Worm (Caenorhabditis elegans) whole organism, young adult: ENCODE measurements around the gene efa-6.

ENCODE experiments used
- B0019.2 ChIP-seq: fragments of 200-800 bp; sonication (Bioruptor generic); conservative IDR thresholded peaks from 2 replicates; pipeline ENCODE4 v1.3.6; 2022; ENCODE audit warnings: missing genetic modification reagents, missing genetic modification characterization, missing compliant biosample characterization
- C17E4.6 ChIP-seq: fragments of 200-800 bp; sonication (Bioruptor generic); IDR thresholded peaks from 2 replicates; pipeline ENCODE4 v1.3.6; 2022; ENCODE audit warnings: missing genetic modification reagents, missing genetic modification characterization, missing compliant biosample characterization
- D2030.7 ChIP-seq: fragments of 200-800 bp; sonication (Bioruptor generic); IDR thresholded peaks from 2 replicates; pipeline ENCODE4 v1.3.6; 2022; ENCODE audit warnings: missing genetic modification reagents, missing genetic modification characterization, missing compliant biosample characterization
- F10E7.11 ChIP-seq: sonication (generic microtip); optimal IDR thresholded peaks from 2 replicates; lab custom pipeline; 2017; ENCODE audit warnings: mild to moderate bottlenecking, missing genetic modification characterization, moderate library complexity, missing compliant biosample characterization
- F22D6.2 ChIP-seq: sonication (generic microtip); optimal IDR thresholded peaks from 2 replicates; lab custom pipeline; 2016; ENCODE audit warnings: mild to moderate bottlenecking, missing genetic modification characterization, missing compliant biosample characterization
- F39B2.1 ChIP-seq: fragments of 200-800 bp; sonication (Bioruptor generic); IDR thresholded peaks from 2 replicates; pipeline ENCODE4 v1.3.6; 2022; ENCODE audit warnings: missing genetic modification reagents, missing genetic modification characterization, missing compliant biosample characterization
- F49E8.2 ChIP-seq: sonication (generic microtip); optimal IDR thresholded peaks from 3 replicates; lab custom pipeline; 2017; ENCODE audit warnings: missing genetic modification characterization, mild to moderate bottlenecking, missing compliant biosample characterization, antibody characterized with exemption, moderate library complexity; ENCODE audit not compliant: insufficient read depth
- F57A8.1 ChIP-seq: fragments of 200-800 bp; sonication (Bioruptor generic); optimal IDR thresholded peaks from 2 replicates; lab custom pipeline; 2018; ENCODE audit warnings: mild to moderate bottlenecking, missing genetic modification characterization, moderate library complexity, missing compliant biosample characterization
- K11D2.4 ChIP-seq: fragments of 200-800 bp; sonication (Bioruptor generic); IDR thresholded peaks from 2 replicates; pipeline ENCODE4 v1.3.6; 2022; ENCODE audit warnings: missing genetic modification reagents, missing genetic modification characterization, missing compliant biosample characterization
- K12H6.12 ChIP-seq: fragments of 200-800 bp; sonication (Bioruptor generic); optimal IDR thresholded peaks from 2 replicates; lab custom pipeline; 2018; ENCODE audit warnings: mild to moderate bottlenecking, missing genetic modification characterization, missing compliant biosample characterization
- T26A5.8 ChIP-seq: sonication (generic microtip); optimal IDR thresholded peaks from 2 replicates; lab custom pipeline; 2016; ENCODE audit warnings: missing genetic modification characterization, missing compliant biosample characterization
- Y56A3A.18 ChIP-seq: fragments of 200-800 bp; sonication (Bioruptor generic); IDR thresholded peaks from 2 replicates; pipeline ENCODE4 v1.3.6; 2022; ENCODE audit warnings: missing genetic modification reagents, missing genetic modification characterization, missing compliant biosample characterization
- Y79H2A.3 ChIP-seq: fragments of 200-800 bp; sonication (Bioruptor generic); conservative IDR thresholded peaks from 2 replicates; pipeline ENCODE4 v1.3.6; 2022; ENCODE audit warnings: missing genetic modification reagents, missing genetic modification characterization, missing compliant biosample characterization
- akir-1 ChIP-seq: fragments of 200-800 bp; sonication (Bioruptor generic); optimal IDR thresholded peaks from 2 replicates; lab custom pipeline; 2018; ENCODE audit warnings: mild to moderate bottlenecking, missing genetic modification characterization, moderate library complexity, missing compliant biosample characterization
- atf-7 ChIP-seq: sonication (generic microtip); optimal IDR thresholded peaks from 2 replicates; lab custom pipeline; 2017; ENCODE audit warnings: mild to moderate bottlenecking, missing genetic modification characterization, missing compliant biosample characterization
- athp-1 ChIP-seq: sonication (generic microtip); optimal IDR thresholded peaks from 2 replicates; lab custom pipeline; 2017; ENCODE audit warnings: mild to moderate bottlenecking, missing genetic modification characterization, missing compliant biosample characterization
- attf-3 ChIP-seq: fragments of 200-800 bp; sonication (Bioruptor generic); conservative IDR thresholded peaks from 2 replicates; pipeline ENCODE4 v1.3.6; 2022; ENCODE audit warnings: missing genetic modification reagents, missing genetic modification characterization, missing compliant biosample characterization
- attf-5 ChIP-seq: fragments of 200-800 bp; sonication (Bioruptor generic); optimal IDR thresholded peaks from 2 replicates; lab custom pipeline; 2018; ENCODE audit warnings: mild to moderate bottlenecking, missing genetic modification characterization, missing compliant biosample characterization
- attf-6 ChIP-seq: fragments of 200-800 bp; sonication (Bioruptor generic); IDR thresholded peaks from 2 replicates; pipeline ENCODE4 v1.3.6; 2022; ENCODE audit warnings: missing genetic modification reagents, missing genetic modification characterization, missing compliant biosample characterization
- bed-1 ChIP-seq: fragments of 200-800 bp; sonication (Bioruptor generic); IDR thresholded peaks from 2 replicates; pipeline ENCODE4 v1.3.6; 2022; ENCODE audit warnings: missing genetic modification reagents, missing genetic modification characterization, missing compliant biosample characterization
- ceh-27 ChIP-seq: fragments of 200-800 bp; sonication (Bioruptor generic); optimal IDR thresholded peaks from 2 replicates; lab custom pipeline; 2018; ENCODE audit warnings: mild to moderate bottlenecking, missing genetic modification characterization, moderate library complexity, missing compliant biosample characterization
- ceh-79 ChIP-seq: sonication (generic microtip); optimal IDR thresholded peaks from 2 replicates; lab custom pipeline; 2017; ENCODE audit warnings: mild to moderate bottlenecking, missing genetic modification characterization, missing compliant biosample characterization
- ceh-91 ChIP-seq: fragments of 200-800 bp; sonication (Bioruptor generic); IDR thresholded peaks from 2 replicates; pipeline ENCODE4 v1.3.6; 2022; ENCODE audit warnings: missing genetic modification reagents, missing genetic modification characterization, missing compliant biosample characterization
- chd-7 ChIP-seq: sonication (generic microtip); optimal IDR thresholded peaks from 2 replicates; lab custom pipeline; 2016; ENCODE audit warnings: mild to moderate bottlenecking, missing genetic modification characterization, moderate library complexity, missing compliant biosample characterization
- dox-1 ChIP-seq: fragments of 200-800 bp; sonication (Bioruptor generic); IDR thresholded peaks from 2 replicates; pipeline ENCODE4 v1.3.6; 2022; ENCODE audit warnings: missing genetic modification reagents, missing genetic modification characterization, missing compliant biosample characterization
- dpl-1 ChIP-seq: fragments of 150-350 bp; optimal IDR thresholded peaks from 2 replicates; lab custom pipeline; 2014; ENCODE audit warnings: missing biosample characterization, missing genetic modification reagents, missing genetic modification characterization
- egrh-3 ChIP-seq: fragments of 200-800 bp; sonication (Bioruptor generic); IDR thresholded peaks from 2 replicates; pipeline ENCODE4 v1.3.6; 2022; ENCODE audit warnings: missing genetic modification reagents, missing genetic modification characterization, missing compliant biosample characterization
- ekl-4 ChIP-seq: fragments of 200-800 bp; sonication (Bioruptor generic); IDR thresholded peaks from 2 replicates; pipeline ENCODE4 v1.3.6; 2022; ENCODE audit warnings: missing genetic modification reagents, missing genetic modification characterization, missing compliant biosample characterization
- fkh-3 ChIP-seq: sonication (generic microtip); optimal IDR thresholded peaks from 2 replicates; lab custom pipeline; 2016; ENCODE audit warnings: mild to moderate bottlenecking, missing genetic modification characterization, missing compliant biosample characterization
- him-1 ChIP-seq: sonication (generic microtip); optimal IDR thresholded peaks from 2 replicates; lab custom pipeline; 2016; ENCODE audit warnings: missing genotype, missing genetic modification reagents, missing genetic modification characterization, missing compliant biosample characterization
- hlh-26 ChIP-seq: fragments of 200-800 bp; sonication (Bioruptor generic); conservative IDR thresholded peaks from 2 replicates; pipeline ENCODE4 v1.3.6; 2022; ENCODE audit warnings: missing genetic modification reagents, missing genetic modification characterization, missing compliant biosample characterization
- hmg-1.2 ChIP-seq: fragments of 200-800 bp; sonication (Bioruptor generic); IDR thresholded peaks from 2 replicates; pipeline ENCODE4 v1.3.6; 2022; ENCODE audit warnings: missing genetic modification reagents, missing genetic modification characterization, missing compliant biosample characterization
- hrde-1 ChIP-seq: sonication (generic microtip); optimal IDR thresholded peaks from 2 replicates; lab custom pipeline; 2016; ENCODE audit warnings: missing genetic modification characterization, mild to moderate bottlenecking, missing compliant biosample characterization, moderate library complexity, missing genotype, missing genetic modification reagents, borderline replicate concordance
- hsf-1 ChIP-seq: fragments of 200-800 bp; sonication (Bioruptor generic); IDR thresholded peaks from 2 replicates; pipeline ENCODE4 v1.3.6; 2022; ENCODE audit warnings: missing genetic modification reagents, missing genetic modification characterization, missing compliant biosample characterization
- let-526 ChIP-seq: fragments of 200-800 bp; sonication (Bioruptor generic); IDR thresholded peaks from 2 replicates; pipeline ENCODE4 v1.3.6; 2022; ENCODE audit warnings: missing genetic modification reagents, missing genetic modification characterization, missing compliant biosample characterization
- lin-54 ChIP-seq: fragments of 200-800 bp; sonication (Bioruptor generic); optimal IDR thresholded peaks from 2 replicates; lab custom pipeline; 2018; ENCODE audit warnings: mild to moderate bottlenecking, missing genetic modification characterization, missing compliant biosample characterization
- madf-10 ChIP-seq: sonication (generic microtip); optimal IDR thresholded peaks from 2 replicates; lab custom pipeline; 2016; ENCODE audit warnings: mild to moderate bottlenecking, missing genetic modification characterization, missing compliant biosample characterization
- madf-8 ChIP-seq: fragments of 200-800 bp; sonication (Bioruptor generic); conservative IDR thresholded peaks from 2 replicates; pipeline ENCODE4 v1.3.6; 2022; ENCODE audit warnings: missing genetic modification reagents, missing genetic modification characterization, missing compliant biosample characterization
- mes-4 ChIP-seq: sonication (generic microtip); optimal IDR thresholded peaks from 2 replicates; lab custom pipeline; 2016; ENCODE audit warnings: missing genotype, missing genetic modification characterization, missing compliant biosample characterization
- nfya-2 ChIP-seq: fragments of 200-800 bp; sonication (Bioruptor generic); IDR thresholded peaks from 2 replicates; pipeline ENCODE4 v1.3.6; 2022; ENCODE audit warnings: missing genetic modification reagents, missing genetic modification characterization, missing compliant biosample characterization
- nhr-120 ChIP-seq: fragments of 200-800 bp; sonication (Bioruptor generic); IDR thresholded peaks from 2 replicates; pipeline ENCODE4 v1.3.6; 2022; ENCODE audit warnings: missing genetic modification characterization, missing compliant biosample characterization
- nhr-179 ChIP-seq: sonication (generic microtip); optimal IDR thresholded peaks from 2 replicates; lab custom pipeline; 2016; ENCODE audit warnings: mild to moderate bottlenecking, missing genetic modification characterization, missing compliant biosample characterization
- pbrm-1 ChIP-seq: fragments of 200-800 bp; sonication (Bioruptor generic); IDR thresholded peaks from 2 replicates; pipeline ENCODE4 v1.3.6; 2022; ENCODE audit warnings: missing genetic modification reagents, missing genetic modification characterization, missing compliant biosample characterization
- repo-1 ChIP-seq: sonication (generic microtip); optimal IDR thresholded peaks from 2 replicates; lab custom pipeline; 2017; ENCODE audit warnings: mild to moderate bottlenecking, missing genetic modification characterization, missing compliant biosample characterization
- tbx-9 ChIP-seq: sonication (generic microtip); optimal IDR thresholded peaks from 2 replicates; lab custom pipeline; 2016; ENCODE audit warnings: borderline replicate concordance, missing genetic modification characterization, inconsistent platforms, missing compliant biosample characterization
- tlf-1 ChIP-seq: fragments of 200-800 bp; sonication (Bioruptor generic); optimal IDR thresholded peaks from 2 replicates; lab custom pipeline; 2018; ENCODE audit warnings: mild to moderate bottlenecking, missing genetic modification characterization, missing compliant biosample characterization
- unc-130 ChIP-seq: sonication (generic microtip); optimal IDR thresholded peaks from 2 replicates; lab custom pipeline; 2016; ENCODE audit warnings: missing genetic modification reagents, missing genetic modification characterization, missing compliant biosample characterization
- zfh-2 ChIP-seq: fragments of 200-800 bp; sonication (Bioruptor generic); conservative IDR thresholded peaks from 2 replicates; pipeline ENCODE4 v1.3.6; 2022; ENCODE audit warnings: missing genetic modification reagents, missing genetic modification characterization, missing compliant biosample characterization
- ztf-28 ChIP-seq: fragments of 200-800 bp; sonication (Bioruptor generic); IDR thresholded peaks from 2 replicates; pipeline ENCODE4 v1.3.6; 2022; ENCODE audit warnings: missing genetic modification reagents, missing genetic modification characterization, missing compliant biosample characterization

The efa-6 gene

ce11 chrIV:12571047-12571446 is 43.5 kb downstream of the efa-6 start, which contains the start of gene K08E7.4:
Gene K08E7.4, minus strand, starts transcription at chrIV:12571147.
- no peak for TF ChIP-seq C17E4.6 (GFP tag; lab: Robert Waterston, UW)
- TF ChIP-seq nfya-2 (GFP tag; lab: Robert Waterston, UW), result no peak
- TF ChIP-seq zfh-2, result no peak
- no peak for TF ChIP-seq tlf-1 (GFP tag; lab: Kevin White, UChicago)
- TF ChIP-seq atf-7, result no peak
- no peak for TF ChIP-seq repo-1 (tag; lab: Kevin White, UChicago)
- no peak for TF ChIP-seq bed-1
- no peak for TF ChIP-seq F22D6.2
- TF ChIP-seq egrh-3 (GFP tag; lab: Robert Waterston, UW), result no peak
- no peak for TF ChIP-seq D2030.7 (GFP tag; lab: Robert Waterston, UW)
- no peak for TF ChIP-seq attf-3 (GFP tag; lab: Robert Waterston, UW)
- TF ChIP-seq dpl-1 (GFP tag; lab: Kevin White, UChicago), result no peak
- TF ChIP-seq F39B2.1, result no peak
- TF ChIP-seq attf-5 (GFP tag; lab: Kevin White, UChicago), result no peak
- TF ChIP-seq F10E7.11 (tag; lab: Kevin White, UChicago), result no peak
- no peak for TF ChIP-seq K11D2.4 (GFP tag; lab: Robert Waterston, UW)
- no peak for TF ChIP-seq B0019.2
- no peak for TF ChIP-seq madf-8
- no peak for TF ChIP-seq him-1 (tag; lab: Kevin White, UChicago)
- TF ChIP-seq ceh-79, result no peak

ce11 chrIV:12570546-12570945 is 44.0 kb downstream of the efa-6 start:
- TF ChIP-seq C17E4.6 (GFP tag; lab: Robert Waterston, UW) (peak; percentile 54; the same call in 1 of the 2 replicates), chd-7 (tag; lab: Kevin White, UChicago) (no peak), ceh-27 (GFP tag; lab: Kevin White, UChicago) (no peak), nhr-120 (GFP tag; lab: Robert Waterston, UW) (no peak), ekl-4 (GFP tag; lab: Robert Waterston, UW) (peak; percentile 57), fkh-3 (tag; lab: Kevin White, UChicago) (no peak), Y56A3A.18 (GFP tag; lab: Robert Waterston, UW) (0 out of 2 replicates have a peak, but pooled peaks have one; percentile 47), akir-1 (no peak), repo-1 (tag; lab: Kevin White, UChicago) (peak; percentile 53), madf-10 (tag; lab: Kevin White, UChicago) (no peak), nhr-179 (no peak), ztf-28 (GFP tag; lab: Robert Waterston, UW) (no peak), pbrm-1 (GFP tag; lab: Robert Waterston, UW) (no peak), let-526 (no peak), mes-4 (tag; lab: Kevin White, UChicago) (peak; percentile 30), tlf-1 (GFP tag; lab: Kevin White, UChicago) (no peak), atf-7 (peak; percentile 1), hsf-1 (GFP tag; lab: Robert Waterston, UW) (peak; percentile 62), dox-1 (GFP tag; lab: Robert Waterston, UW) (no peak), T26A5.8 (tag; lab: Kevin White, UChicago) (peak; percentile 1), attf-6 (0 out of 2 replicates have a peak, but pooled peaks have one; percentile 41), F57A8.1 (GFP tag; lab: Kevin White, UChicago) (no peak), hlh-26 (GFP tag; lab: Robert Waterston, UW) (no peak), athp-1 (peak; percentile 45), K12H6.12 (tag; lab: Kevin White, UChicago) (no peak), Y79H2A.3 (GFP tag; lab: Robert Waterston, UW) (no peak), F49E8.2 (peak; percentile 61), lin-54 (GFP tag; lab: Kevin White, UChicago) (peak; percentile 7), hrde-1 (tag; lab: Kevin White, UChicago) (peak; percentile 61), ceh-91 (GFP tag; lab: Robert Waterston, UW) (no peak), hmg-1.2 (GFP tag; lab: Robert Waterston, UW) (no peak), tbx-9 (no peak), unc-130 (peak; percentile 33)
